Worm (Caenorhabditis elegans) whole organism, mixed stage, embryonic: Measurements from ENCODE around the gene hid-1.

Experiments used
- mab-5 ChIP-seq: fragments of 150-350 bp; optimal IDR thresholded peaks from 2 replicates; lab custom pipeline; 2014; ENCODE audit warnings: missing biosample characterization, missing genetic modification characterization
- unc-62 ChIP-seq: fragments of 150-350 bp; optimal IDR thresholded peaks from 2 replicates; lab custom pipeline; 2014; ENCODE audit warnings: missing biosample characterization, missing genetic modification reagents, missing genetic modification characterization

DNA sequence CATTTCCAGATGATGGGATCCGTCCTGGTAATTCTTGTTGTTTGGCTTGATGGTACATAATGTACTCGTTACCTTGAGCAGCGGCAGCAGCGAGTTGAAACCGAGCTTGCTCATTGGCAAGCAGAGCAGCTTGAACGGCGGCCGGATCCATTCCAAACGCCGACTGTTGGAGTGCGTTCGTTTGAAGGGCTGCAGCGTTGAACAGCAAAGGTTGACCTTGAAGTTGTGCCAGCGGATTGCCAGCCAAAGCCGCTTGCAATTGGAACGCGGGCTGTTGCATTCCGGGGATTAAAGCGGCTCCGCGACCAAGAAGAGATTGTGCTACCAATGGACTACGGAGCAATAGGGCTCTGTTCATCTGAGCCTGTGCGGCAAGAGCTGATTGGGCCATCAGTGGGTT is 42.7 kb upstream of the hid-1 start:
- TF ChIP-seq unc-62 (GFP tag; lab: Kevin White, UChicago) (no peak), mab-5 (no peak)
